Worm (Caenorhabditis elegans) whole organism, L4 larva: ENCODE data around the gene F41B4.3.

ENCODE experiments used
- nhr-76 ChIP-seq: fragments of 150-350 bp; optimal IDR thresholded peaks from 2 replicates; lab custom pipeline; 2014; ENCODE audit warnings: missing biosample characterization, missing genetic modification characterization
- pqm-1 ChIP-seq: sonication (generic microtip); optimal IDR thresholded peaks from 2 replicates; lab custom pipeline; 2017; ENCODE audit warnings: missing biosample characterization, missing genetic modification characterization

- no peak for TF ChIP-seq pqm-1 (tag; lab: Kevin White, UChicago)
- TF ChIP-seq nhr-76: no peak
These were observed 38.8 kb upstream of the F41B4.3 start, which contains the start of gene F41C6.4 for ce11 chrX:6874723-6875122.
